Worm (Caenorhabditis elegans): ENCODE results near the gene Y48A6C.8.

DNA sequence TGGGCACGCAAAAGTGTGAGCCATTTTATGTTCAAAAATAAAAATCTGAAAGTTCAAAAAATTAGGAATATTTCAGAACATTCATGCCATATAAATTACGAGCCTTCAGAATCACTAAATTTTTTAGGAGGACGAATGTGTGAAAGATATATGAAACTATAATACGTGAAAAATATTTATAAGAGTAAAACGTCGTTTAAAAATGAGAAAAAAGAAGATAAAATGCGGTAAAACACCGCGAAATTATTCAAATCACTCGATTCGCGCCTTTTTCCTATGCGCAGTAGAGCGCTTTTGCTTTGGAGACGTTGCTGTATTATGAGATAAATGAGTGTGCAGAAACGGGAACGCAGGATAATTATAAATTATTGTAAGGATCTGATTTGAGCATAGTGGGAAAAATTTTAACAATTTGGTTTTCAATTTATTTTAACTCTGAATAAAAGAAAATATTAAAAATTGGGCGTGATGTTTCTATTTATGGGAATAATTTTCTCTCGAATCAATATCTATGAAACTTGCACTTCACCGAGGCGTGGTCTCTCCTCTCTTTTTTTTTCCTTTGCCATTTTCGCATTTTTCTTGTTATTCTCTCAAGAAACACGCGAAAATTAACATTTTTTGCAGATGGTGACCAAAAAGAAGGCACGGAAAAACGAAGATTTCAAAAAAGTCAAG, 8.1 kb downstream of the Y48A6C.8 start, which contains the start of the genes sup-35 and Y48A6C.4:
- peak in 2 of 3 experiments; percentile 25 to 76 for TF ChIP-seq lin-35 (GFP tag; optimal IDR thresholded peaks at IDR 0.05)
- TF ChIP-seq Y67H2A.10 (GFP tag; conservative IDR thresholded peaks at IDR 0.05) = no peak
- peak; percentile 14 for TF ChIP-seq xnd-1 (tag; optimal IDR thresholded peaks at IDR 0.05)
- no peak for TF ChIP-seq snpc-4 (GFP tag; optimal IDR thresholded peaks at IDR 0.05)
- TF ChIP-seq snpc-4 (tag; optimal IDR thresholded peaks at IDR 0.05) = peak in 3 of 4 experiments; percentile 32 to 77 (median 73)
- peak; percentile 45; the same call in 1 of the 2 replicates for TF ChIP-seq F33H1.4 (GFP tag; IDR thresholded peaks at IDR 0.05)
- TF ChIP-seq efl-1 (GFP tag; optimal IDR thresholded peaks at IDR 0.05) = peak; percentile 94
- peak; percentile 80 for TF ChIP-seq unc-130 (GFP tag; optimal IDR thresholded peaks at IDR 0.05)
- TF ChIP-seq ceh-91 (GFP tag; IDR thresholded peaks at IDR 0.05) = peak; percentile 81
- TF ChIP-seq ztf-25 (GFP tag; IDR thresholded peaks at IDR 0.05) = no peak
